Worm (Caenorhabditis elegans): Measurements from ENCODE around the gene T28A11.19.

T28A11.19 gene

DNA sequence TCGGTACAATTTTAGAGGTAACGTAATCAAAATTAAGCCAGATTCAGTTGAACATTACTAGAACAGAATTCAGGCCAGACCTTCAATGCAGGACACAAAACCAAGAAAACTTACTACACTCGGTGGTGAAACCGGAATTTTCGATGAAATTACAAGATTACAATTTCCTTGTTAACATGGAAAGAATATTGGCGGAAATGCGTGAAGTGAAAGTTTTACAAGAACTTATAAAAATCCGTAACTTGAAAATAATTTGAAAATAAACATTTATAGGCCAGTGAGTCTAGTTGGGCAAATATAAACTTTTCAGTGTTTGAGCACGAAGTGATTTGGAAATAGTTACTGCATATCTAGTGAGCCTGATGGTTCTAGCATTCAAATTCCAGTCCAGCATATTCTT is 34.4 kb downstream of the T28A11.19 start, which contains the start of gene K08D9.6:
Gene K08D9.6 (minus strand): TSS at position 101 of the 400 bp plus-strand sequence.
- TF ChIP-seq mep-1 (tag; optimal IDR thresholded peaks at IDR 0.05), result no peak
- no peak for TF ChIP-seq ceh-83 (GFP tag; optimal IDR thresholded peaks at IDR 0.05)

DNA sequence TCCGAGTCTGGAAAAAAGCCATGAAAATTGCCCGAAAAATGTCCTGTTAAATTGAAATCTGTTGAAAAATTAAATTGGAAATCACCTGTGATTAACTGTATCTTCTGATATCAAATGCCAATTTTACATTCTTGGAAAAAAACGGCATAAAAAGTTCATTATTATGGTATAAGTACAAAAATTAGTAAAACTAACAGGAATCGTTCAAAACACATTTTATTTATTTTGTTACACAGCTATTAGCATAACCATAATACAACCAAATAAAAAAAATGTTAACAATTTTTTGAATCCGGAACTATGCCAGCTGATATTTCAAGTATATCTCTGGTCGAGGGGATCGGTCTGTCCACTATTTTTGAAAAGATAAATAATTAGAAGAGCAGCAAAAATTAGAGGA is 38.7 kb downstream of the T28A11.19 start, which contains the start of gene K08D9.10:
Gene K08D9.10 (plus strand): TSS at position 301 of the 400 bp plus-strand sequence.
- no peak for TF ChIP-seq ham-2 (GFP tag; optimal IDR thresholded peaks at IDR 0.05)
- no peak for TF ChIP-seq mls-2 (tag; optimal IDR thresholded peaks at IDR 0.05)
- TF ChIP-seq ceh-83 (GFP tag; optimal IDR thresholded peaks at IDR 0.05), result no peak
- no peak for TF ChIP-seq snpc-4 (tag; optimal IDR thresholded peaks at IDR 0.05)
- TF ChIP-seq nhr-28 (tag; optimal IDR thresholded peaks at IDR 0.05), result no peak
- no peak for TF ChIP-seq pha-4 (tag; optimal IDR thresholded peaks at IDR 0.05)
- TF ChIP-seq ztf-11 (tag; optimal IDR thresholded peaks at IDR 0.05), result no peak
- TF ChIP-seq nhr-2 (tag; optimal IDR thresholded peaks at IDR 0.05), result no peak
- TF ChIP-seq elt-3 (tag; optimal IDR thresholded peaks at IDR 0.05), result no peak
- TF ChIP-seq unc-39 (tag; optimal IDR thresholded peaks at IDR 0.05), result no peak

DNA sequence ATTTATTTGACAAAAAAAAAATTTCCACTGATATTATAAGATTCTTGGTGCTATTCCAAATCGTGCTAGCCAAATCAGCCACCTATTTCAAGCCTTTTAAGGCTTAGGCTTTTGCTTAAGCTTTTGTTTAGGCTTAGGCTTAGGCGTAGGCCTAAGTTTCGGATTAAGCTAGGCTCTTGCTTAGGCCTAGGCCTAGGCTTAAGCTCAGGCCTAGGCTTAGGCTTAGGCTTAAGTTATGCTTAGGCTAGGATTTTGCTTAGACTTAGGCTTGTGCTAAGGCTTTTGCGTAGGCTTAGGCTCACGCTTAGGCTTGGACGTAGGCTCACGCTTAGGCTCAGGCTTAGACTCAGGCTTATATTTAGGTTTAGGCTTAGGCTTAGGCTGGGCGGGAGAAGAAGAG is 39.2 kb downstream of the T28A11.19 start:
- TF ChIP-seq elt-1 (tag; optimal IDR thresholded peaks at IDR 0.05; ENCODE audit: borderline replicate concordance, insufficient read depth) (no peak), zip-8 (tag; optimal IDR thresholded peaks at IDR 0.05) (no peak), lin-32 (GFP tag; optimal IDR thresholded peaks at IDR 0.05) (no peak), pha-4 (tag; optimal IDR thresholded peaks at IDR 0.05) (no peak), bed-3 (GFP tag; optimal IDR thresholded peaks at IDR 0.05) (no peak), drap-1 (GFP tag; optimal IDR thresholded peaks at IDR 0.05) (no peak), snpc-4 (tag; optimal IDR thresholded peaks at IDR 0.05) (no peak), ceh-39 (tag; optimal IDR thresholded peaks at IDR 0.05) (no peak), mab-5 (tag; optimal IDR thresholded peaks at IDR 0.05) (no peak), flh-1 (GFP tag; optimal IDR thresholded peaks at IDR 0.05) (no peak), lin-13 (tag; optimal IDR thresholded peaks at IDR 0.05) (no peak)

DNA sequence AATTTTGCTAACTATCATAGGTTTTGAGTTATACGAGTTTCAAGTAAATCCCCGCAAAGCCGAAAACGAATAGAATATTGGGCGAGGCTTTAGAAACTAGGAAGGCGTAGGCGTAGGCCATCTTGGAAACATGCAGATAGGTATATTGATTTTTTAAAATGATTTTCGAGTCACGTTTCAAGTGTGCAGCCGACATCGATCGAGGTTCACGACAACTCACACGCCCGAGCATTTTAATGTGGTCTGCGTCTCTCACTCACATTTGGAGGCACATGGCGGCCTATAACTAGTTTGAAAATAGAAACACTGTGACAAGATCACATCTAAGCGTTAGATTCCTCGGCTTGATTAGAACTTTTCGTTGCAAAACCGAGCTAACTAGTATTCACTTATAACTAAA is 41.9 kb downstream of the T28A11.19 start, which contains the start of gene K08D9.2:
Gene K08D9.2 (plus strand): TSS at position 301 of the 400 bp plus-strand sequence.
- TF ChIP-seq blmp-1 (tag; optimal IDR thresholded peaks at IDR 0.05), result no peak
- no peak for TF ChIP-seq ztf-11 (tag; optimal IDR thresholded peaks at IDR 0.05)
- TF ChIP-seq unc-39 (tag; optimal IDR thresholded peaks at IDR 0.05), result no peak
- TF ChIP-seq mab-5 (tag; optimal IDR thresholded peaks at IDR 0.05), result no peak
- no peak for TF ChIP-seq flh-1 (GFP tag; optimal IDR thresholded peaks at IDR 0.05)
- TF ChIP-seq lin-13 (tag; optimal IDR thresholded peaks at IDR 0.05), result no peak
- TF ChIP-seq snpc-4 (tag; optimal IDR thresholded peaks at IDR 0.05), result no peak
- no peak for TF ChIP-seq nhr-2 (tag; optimal IDR thresholded peaks at IDR 0.05)
- TF ChIP-seq M03D4.4 (tag; optimal IDR thresholded peaks at IDR 0.05), result no peak

Measured in whole organism, mixed stage, embryonic.